Worm (Caenorhabditis elegans): ENCODE measurements around the gene tsp-13.
A peak's percentile ranks its signal among the peaks of the same experiment; 100 is the strongest.

Gene tsp-13

ce11 chrV:19119260-19119659 is 34.6 kb upstream of the tsp-13 start, which contains the start of gene Y39B6A.13 (continued):
- TF ChIP-seq efl-3 (GFP tag; optimal IDR thresholded peaks at IDR 0.05) = no peak
- no peak for TF ChIP-seq zag-1 (tag; optimal IDR thresholded peaks at IDR 0.05)
- peak; percentile 78 to 89 (median 88) for TF ChIP-seq dpl-1 (GFP tag; optimal IDR thresholded peaks at IDR 0.05)
- TF ChIP-seq ztf-11 (tag; optimal IDR thresholded peaks at IDR 0.05) = no peak
- TF ChIP-seq mab-9 (GFP tag; IDR thresholded peaks at IDR 0.05) = no peak
- TF ChIP-seq snu-23 (GFP tag; optimal IDR thresholded peaks at IDR 0.05) = peak; percentile 64
- no peak for TF ChIP-seq fkh-10 (GFP tag; optimal IDR thresholded peaks at IDR 0.05)
- peak in 1 of 6 experiments; percentile 7 for TF ChIP-seq elt-3 (tag; optimal IDR thresholded peaks at IDR 0.05)
- TF ChIP-seq nhr-19 (GFP tag; conservative IDR thresholded peaks at IDR 0.05) = peak; percentile 48; the same call in 1 of the 2 replicates
- no peak for TF ChIP-seq ceh-8 (GFP tag; optimal IDR thresholded peaks at IDR 0.05)
- peak; percentile 41 to 89 for TF ChIP-seq efl-1 (optimal IDR thresholded peaks at IDR 0.05)
- peak; percentile 89 to 99 for TF ChIP-seq efl-1 (GFP tag; optimal IDR thresholded peaks at IDR 0.05 in 1 of 2)
- no peak for TF ChIP-seq unc-62 (GFP tag; optimal IDR thresholded peaks at IDR 0.05)
- TF ChIP-seq nhr-84 (tag; optimal IDR thresholded peaks at IDR 0.05) = no peak
- TF ChIP-seq ceh-90 (tag; optimal IDR thresholded peaks at IDR 0.05) = no peak
- no peak for TF ChIP-seq nhr-77 (tag; optimal IDR thresholded peaks at IDR 0.05)
- no peak for TF ChIP-seq aha-1 (tag; optimal IDR thresholded peaks at IDR 0.05)
- TF ChIP-seq grh-1 (GFP tag; IDR thresholded peaks at IDR 0.05) = no peak
- TF ChIP-seq pqm-1 (tag; optimal IDR thresholded peaks at IDR 0.05) = no peak
- no peak for TF ChIP-seq fos-1 (tag; optimal IDR thresholded peaks at IDR 0.05)
- TF ChIP-seq blmp-1 (tag; optimal IDR thresholded peaks at IDR 0.05) = no peak
- TF ChIP-seq nhr-11 (tag; optimal IDR thresholded peaks at IDR 0.05) = no peak
- TF ChIP-seq skn-1 (tag; optimal IDR thresholded peaks at IDR 0.05) = peak; percentile 39
- TF ChIP-seq alr-1 (tag; optimal IDR thresholded peaks at IDR 0.05; ENCODE audit: borderline replicate concordance) = no peak
- TF ChIP-seq lin-13 (GFP tag; optimal IDR thresholded peaks at IDR 0.05) = no peak
- no peak for TF ChIP-seq sptf-1 (tag; optimal IDR thresholded peaks at IDR 0.05)
- peak; percentile 42 for TF ChIP-seq xbp-1 (tag; optimal IDR thresholded peaks at IDR 0.05)
- TF ChIP-seq unc-86 (tag; optimal IDR thresholded peaks at IDR 0.05) = peak; percentile 12
- no peak for TF ChIP-seq unc-130 (tag; optimal IDR thresholded peaks at IDR 0.05)
- TF ChIP-seq mep-1 (tag; optimal IDR thresholded peaks at IDR 0.05) = peak; percentile 9
- no peak for TF ChIP-seq nhr-28 (tag; optimal IDR thresholded peaks at IDR 0.05)
- no peak for TF ChIP-seq nhr-71 (tag; optimal IDR thresholded peaks at IDR 0.05)

ce11 chrV:19120743-19121642 is 32.9 kb upstream of the tsp-13 start:
- TF ChIP-seq tbx-2 (tag; optimal IDR thresholded peaks at IDR 0.05) (no peak), C34B4.2 (tag; optimal IDR thresholded peaks at IDR 0.05) (no peak), nhr-85 (tag) (no peak), blmp-1 (tag; optimal IDR thresholded peaks at IDR 0.05) (no peak), egl-27 (tag; optimal IDR thresholded peaks at IDR 0.05) (no peak), unc-62 (GFP tag; optimal IDR thresholded peaks at IDR 0.05) (no peak), nhr-20 (tag; optimal IDR thresholded peaks at IDR 0.05) (no peak), nhr-12 (tag; optimal IDR thresholded peaks at IDR 0.05) (no peak), snpc-4 (tag; optimal IDR thresholded peaks at IDR 0.05) (no peak), xbp-1 (tag; optimal IDR thresholded peaks at IDR 0.05) (no peak), efl-3 (GFP tag; optimal IDR thresholded peaks at IDR 0.05) (no peak), nhr-237 (tag; optimal IDR thresholded peaks at IDR 0.05) (no peak), sup-37 (GFP tag; optimal IDR thresholded peaks at IDR 0.05) (no peak), lin-15B (tag; optimal IDR thresholded peaks at IDR 0.05) (no peak), grh-1 (GFP tag; IDR thresholded peaks at IDR 0.05) (no peak), ceh-82 (tag; optimal IDR thresholded peaks at IDR 0.05) (no peak)

Data from whole organism, L1 larva.